Worm (Caenorhabditis elegans) whole organism, L4 larva: ENCODE results near the gene taf-10.

Experiments
- F37D6.2 ChIP-seq: sonication (generic microtip); optimal IDR thresholded peaks from 2 replicates; lab custom pipeline; 2016; ENCODE audit warnings: mild to moderate bottlenecking, missing genetic modification characterization, missing compliant biosample characterization
- F49E8.2 ChIP-seq: sonication (generic microtip); optimal IDR thresholded peaks from 2 replicates; lab custom pipeline; 2016; ENCODE audit warnings: missing compliant biosample characterization, mild to moderate bottlenecking, missing genetic modification characterization, borderline replicate concordance
- T20F7.1 ChIP-seq: fragments of 200-800 bp; sonication (Bioruptor generic); optimal IDR thresholded peaks from 2 replicates; lab custom pipeline; 2018; ENCODE audit warnings: mild to moderate bottlenecking, missing genetic modification characterization, missing compliant biosample characterization
- Y105C5A.15 ChIP-seq: fragments of 200-800 bp; sonication (Bioruptor generic); IDR thresholded peaks from 2 replicates; pipeline ENCODE4 v1.3.6; 2022; ENCODE audit warnings: missing genetic modification characterization, missing compliant biosample characterization
- Y5F2A.4 ChIP-seq: fragments of 200-800 bp; sonication (Bioruptor generic); optimal IDR thresholded peaks from 2 replicates; lab custom pipeline; 2018; ENCODE audit warnings: mild to moderate bottlenecking, missing genetic modification characterization, missing compliant biosample characterization
- ZK337.2 ChIP-seq: fragments of 200-800 bp; sonication (Bioruptor generic); IDR thresholded peaks from 2 replicates; pipeline ENCODE4 v1.3.6; 2022; ENCODE audit warnings: missing genetic modification reagents, missing genetic modification characterization, missing compliant biosample characterization
- ZK546.5 ChIP-seq, 2 experiments: sonication (generic microtip); optimal IDR thresholded peaks; 2 replicates each; lab custom pipeline; 2017; ENCODE audit warnings: missing biosample characterization in 2 of 2, missing genetic modification characterization in 2 of 2
- aly-2 ChIP-seq: sonication (generic microtip); optimal IDR thresholded peaks from 2 replicates; lab custom pipeline; 2018; ENCODE audit warnings: missing biosample characterization, missing genetic modification characterization
- ama-1 ChIP-seq: fragments of 150-350 bp; optimal IDR thresholded peaks from 2 replicates; lab custom pipeline; 2014; ENCODE audit warnings: inconsistent platforms, mixed read lengths
- ceh-32 ChIP-seq: sonication (generic microtip); optimal IDR thresholded peaks from 2 replicates; lab custom pipeline; 2016; ENCODE audit warnings: mild to moderate bottlenecking, missing genetic modification characterization, missing compliant biosample characterization; ENCODE audit not compliant: poor library complexity
- cey-2 ChIP-seq: sonication (generic microtip); optimal IDR thresholded peaks from 3 replicates; lab custom pipeline; 2017; ENCODE audit warnings: missing genetic modification characterization, mild to moderate bottlenecking, missing compliant biosample characterization, antibody characterized with exemption, borderline replicate concordance; ENCODE audit not compliant: insufficient read depth
- ctbp-1 ChIP-seq: fragments of 200-800 bp; sonication (Bioruptor generic); IDR thresholded peaks from 2 replicates; pipeline ENCODE4 v1.3.6; 2022; ENCODE audit warnings: missing genetic modification reagents, missing genetic modification characterization, missing compliant biosample characterization
- daf-12 ChIP-seq: fragments of 150-350 bp; optimal IDR thresholded peaks from 2 replicates; lab custom pipeline; 2014; ENCODE audit warnings: missing biosample characterization, missing genetic modification reagents, missing genetic modification characterization
- daf-8 ChIP-seq: fragments of 200-800 bp; sonication (Bioruptor generic); IDR thresholded peaks from 2 replicates; pipeline ENCODE4 v1.3.6; 2022; ENCODE audit warnings: missing genetic modification characterization, missing compliant biosample characterization
- dmd-8 ChIP-seq: fragments of 200-800 bp; sonication (Bioruptor generic); IDR thresholded peaks from 2 replicates; pipeline ENCODE4 v1.3.6; 2022; ENCODE audit warnings: missing genetic modification characterization, missing compliant biosample characterization
- dmd-9 ChIP-seq: fragments of 200-800 bp; sonication (Bioruptor generic); IDR thresholded peaks from 2 replicates; pipeline ENCODE4 v1.3.6; 2022; ENCODE audit warnings: missing genetic modification reagents, missing genetic modification characterization, missing compliant biosample characterization
- dpl-1 ChIP-seq: fragments of 150-350 bp; optimal IDR thresholded peaks from 2 replicates; lab custom pipeline; 2014; ENCODE audit warnings: missing biosample characterization, missing genetic modification reagents, missing genetic modification characterization
- egl-27 ChIP-seq: sonication (generic microtip); optimal IDR thresholded peaks from 3 replicates; lab custom pipeline; 2017; ENCODE audit warnings: missing biosample characterization, missing genetic modification reagents, missing genetic modification characterization
- fos-1 ChIP-seq: fragments of 150-350 bp; optimal IDR thresholded peaks from 2 replicates; lab custom pipeline; 2014; ENCODE audit warnings: missing biosample characterization, missing genetic modification characterization
- hlh-30 ChIP-seq: sonication (generic microtip); optimal IDR thresholded peaks from 2 replicates; lab custom pipeline; 2017; ENCODE audit warnings: antibody characterized with exemption, mild to moderate bottlenecking, missing genetic modification characterization, missing compliant biosample characterization; ENCODE audit not compliant: insufficient read depth
- hmg-1.1 ChIP-seq: fragments of 200-800 bp; sonication (Bioruptor generic); IDR thresholded peaks from 2 replicates; pipeline ENCODE4 v1.3.6; 2022; ENCODE audit warnings: missing genetic modification reagents, missing genetic modification characterization, missing compliant biosample characterization
- lsy-2 ChIP-seq, 2 experiments: fragments of 150-350 bp in 1 of 2; sonication (generic microtip) in 1 of 2; optimal IDR thresholded peaks; 2 replicates each; lab custom pipeline; 2014 to 2017; ENCODE audit warnings: missing biosample characterization in 2 of 2, missing genetic modification characterization in 2 of 2
- madf-5 ChIP-seq, 2 experiments: fragments of 200-800 bp; sonication (Bioruptor generic); IDR thresholded peaks; 2 replicates each; pipeline ENCODE4 v1.3.6; 2022; ENCODE audit warnings: missing compliant biosample characterization in 2 of 2, missing genetic modification characterization in 2 of 2
- mdl-1 ChIP-seq, 2 experiments: fragments of 150-350 bp in 1 of 2; sonication (generic microtip) in 1 of 2; optimal IDR thresholded peaks; 2 replicates each; lab custom pipeline; 2014 to 2017; ENCODE audit warnings: missing biosample characterization in 2 of 2, missing genetic modification characterization in 2 of 2
- mdt-29 ChIP-seq: fragments of 200-800 bp; sonication (Bioruptor generic); IDR thresholded peaks from 2 replicates; pipeline ENCODE4 v1.3.6; 2022; ENCODE audit warnings: missing genetic modification reagents, missing genetic modification characterization, missing compliant biosample characterization
- nhr-10 ChIP-seq: fragments of 150-350 bp; optimal IDR thresholded peaks from 2 replicates; lab custom pipeline; 2014; ENCODE audit warnings: missing biosample characterization, missing genetic modification characterization
- nhr-28 ChIP-seq: fragments of 150-350 bp; optimal IDR thresholded peaks from 2 replicates; lab custom pipeline; 2014; ENCODE audit warnings: missing biosample characterization, missing genetic modification characterization
- nhr-6 ChIP-seq: fragments of 150-350 bp; optimal IDR thresholded peaks from 2 replicates; lab custom pipeline; 2014; ENCODE audit warnings: missing biosample characterization, missing genetic modification characterization
- nhr-76 ChIP-seq: fragments of 150-350 bp; optimal IDR thresholded peaks from 2 replicates; lab custom pipeline; 2014; ENCODE audit warnings: missing biosample characterization, missing genetic modification characterization
- set-16 ChIP-seq: fragments of 200-800 bp; sonication (Bioruptor generic); IDR thresholded peaks from 2 replicates; pipeline ENCODE4 v1.3.6; 2022; ENCODE audit warnings: missing genetic modification reagents, missing genetic modification characterization, missing compliant biosample characterization
- skn-1 ChIP-seq: fragments of 150-350 bp; optimal IDR thresholded peaks from 2 replicates; lab custom pipeline; 2014; ENCODE audit warnings: missing biosample characterization, missing genetic modification characterization
- spr-3 ChIP-seq: fragments of 200-800 bp; sonication (Bioruptor generic); optimal IDR thresholded peaks from 2 replicates; lab custom pipeline; 2018; ENCODE audit warnings: mild to moderate bottlenecking, missing genetic modification characterization, missing compliant biosample characterization
- tra-1 ChIP-seq: fragments of 200-800 bp; sonication (Bioruptor generic); IDR thresholded peaks from 2 replicates; pipeline ENCODE4 v1.3.6; 2022; ENCODE audit warnings: missing genetic modification reagents, missing genetic modification characterization, missing compliant biosample characterization
- unc-39 ChIP-seq: sonication (generic microtip); optimal IDR thresholded peaks from 2 replicates; lab custom pipeline; 2017; ENCODE audit warnings: missing biosample characterization, missing genetic modification characterization
- vab-7 ChIP-seq: fragments of 200-800 bp; sonication (Bioruptor generic); IDR thresholded peaks from 2 replicates; pipeline ENCODE4 v1.3.6; 2022; ENCODE audit warnings: missing genetic modification reagents, missing genetic modification characterization, missing compliant biosample characterization
- zag-1 ChIP-seq: fragments of 150-350 bp; optimal IDR thresholded peaks from 2 replicates; lab custom pipeline; 2014; ENCODE audit warnings: missing biosample characterization, missing genetic modification characterization
- zip-11 ChIP-seq: fragments of 200-800 bp; sonication (Bioruptor generic); IDR thresholded peaks from 2 replicates; pipeline ENCODE4 v1.3.6; 2022; ENCODE audit warnings: missing genetic modification characterization, missing compliant biosample characterization

Gene taf-10

DNA sequence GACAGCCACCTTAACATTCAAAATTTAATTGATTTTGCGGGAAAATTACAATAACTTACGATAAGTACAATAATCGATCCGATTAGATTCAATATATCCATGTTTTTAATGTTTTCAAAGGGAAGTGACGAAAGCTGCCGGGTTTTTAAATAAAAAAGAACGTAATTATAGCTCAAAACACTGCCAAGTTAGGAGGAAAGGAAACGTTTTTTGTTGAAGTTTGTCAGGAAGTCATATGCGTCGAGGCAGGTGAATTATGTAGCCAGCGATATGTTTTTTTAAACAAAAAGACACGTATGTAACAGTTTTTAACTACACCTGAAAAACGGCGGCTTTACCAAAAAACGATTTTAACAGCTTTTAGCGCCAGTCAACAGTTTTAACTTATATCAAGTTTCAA lies 21.3 kb upstream of the taf-10 start, which contains the start of gene srx-73:
TSS of gene srx-73 (minus strand) at position 101 of the 400 bp plus-strand sequence.
- no peak for TF ChIP-seq fos-1
- no peak for TF ChIP-seq mdt-29

- TF ChIP-seq dmd-9 (GFP tag; lab: Robert Waterston, UW) (no peak), cey-2 (tag; lab: Kevin White, UChicago) (no peak), madf-5 (GFP tag; IDR thresholded peaks at IDR 0.05; lab: Robert Waterston, UW) (no peak), daf-12 (tag; lab: Kevin White, UChicago) (no peak), dpl-1 (GFP tag; lab: Kevin White, UChicago) (no peak), set-16 (GFP tag; lab: Robert Waterston, UW) (peak; percentile 80), dmd-8 (GFP tag; lab: Robert Waterston, UW) (peak; percentile 45; the same call in 1 of the 2 replicates), F37D6.2 (tag; lab: Kevin White, UChicago) (no peak), F49E8.2 (tag; lab: Kevin White, UChicago) (no peak)
Measured at ce11 chrV:4667062-4667461, 19.8 kb upstream of the taf-10 start.

- TF ChIP-seq fos-1 (no peak), lsy-2 (tag; optimal IDR thresholded peaks at IDR 0.05; lab: Kevin White, UChicago) (no peak), dpl-1 (GFP tag; lab: Kevin White, UChicago) (no peak), skn-1 (no peak), hlh-30 (tag; lab: Kevin White, UChicago) (no peak), egl-27 (no peak), ZK546.5 (tag; optimal IDR thresholded peaks at IDR 0.05; lab: Kevin White, UChicago) (no peak), ZK337.2 (GFP tag; lab: Robert Waterston, UW) (no peak)
Measured at ce11 chrV:4668636-4669035, 18.3 kb upstream of the taf-10 start, which contains the start of gene srx-77. Gene srx-77 (minus strand): TSS chrV:4668736.

- TF ChIP-seq mdl-1 (tag; optimal IDR thresholded peaks at IDR 0.05; lab: Kevin White, UChicago) (no peak), aly-2 (no peak), fos-1 (no peak), nhr-28 (no peak), spr-3 (GFP tag; lab: Kevin White, UChicago) (no peak), ceh-32 (no peak), skn-1 (no peak), tra-1 (no peak), Y105C5A.15 (no peak), zag-1 (tag; lab: Kevin White, UChicago) (no peak), ctbp-1 (no peak), unc-39 (tag; lab: Kevin White, UChicago) (no peak), Y5F2A.4 (GFP tag; lab: Kevin White, UChicago) (no peak), egl-27 (no peak), zip-11 (GFP tag; lab: Robert Waterston, UW) (no peak), ama-1 (lab: Kevin White, UChicago) (no peak), daf-8 (GFP tag; lab: Robert Waterston, UW) (no peak), nhr-6 (tag; lab: Kevin White, UChicago) (no peak), vab-7 (GFP tag; lab: Robert Waterston, UW) (no peak)
Measured at ce11 chrV:4672487-4672886, 14.4 kb upstream of the taf-10 start, which contains the start of gene K03B4.9. Gene K03B4.9 (minus strand): TSS chrV:4672587.

- TF ChIP-seq nhr-10 (tag; lab: Kevin White, UChicago) (no peak), nhr-76 (tag; lab: Kevin White, UChicago) (no peak), T20F7.1 (no peak), ZK337.2 (GFP tag; lab: Robert Waterston, UW) (no peak), hmg-1.1 (no peak)
Measured at ce11 chrV:4674506-4674905, 12.4 kb upstream of the taf-10 start, which contains the start of gene K03B4.8. Gene K03B4.8 (minus strand): TSS chrV:4674606.
